Fruit fly (Drosophila melanogaster) S2 (cell line): Measurements from ENCODE around the gene mRpL30.

ENCODE experiments used
- CG8478 ChIP-seq: fragments of >200 bp; optimal IDR thresholded peaks from 2 replicates; lab custom pipeline; 2018
- CTCF ChIP-seq, 2 experiments: fragments of >200 bp; optimal IDR thresholded peaks; 2 replicates each; lab custom pipeline; 2018

dm6 chrX:4692963-4693362, 45.3 kb downstream of the mRpL30 start:
- TF ChIP-seq CTCF (optimal IDR thresholded peaks at IDR 0.05; lab: Kevin White, UChicago) (no peak), CG8478 (lab: Kevin White, UChicago) (no peak)
